Worm (Caenorhabditis elegans): ENCODE measurements around the gene C33F10.12.
A peak's percentile ranks its signal among the peaks of the same experiment; 100 is the strongest.

The C33F10.12 gene

DNA sequence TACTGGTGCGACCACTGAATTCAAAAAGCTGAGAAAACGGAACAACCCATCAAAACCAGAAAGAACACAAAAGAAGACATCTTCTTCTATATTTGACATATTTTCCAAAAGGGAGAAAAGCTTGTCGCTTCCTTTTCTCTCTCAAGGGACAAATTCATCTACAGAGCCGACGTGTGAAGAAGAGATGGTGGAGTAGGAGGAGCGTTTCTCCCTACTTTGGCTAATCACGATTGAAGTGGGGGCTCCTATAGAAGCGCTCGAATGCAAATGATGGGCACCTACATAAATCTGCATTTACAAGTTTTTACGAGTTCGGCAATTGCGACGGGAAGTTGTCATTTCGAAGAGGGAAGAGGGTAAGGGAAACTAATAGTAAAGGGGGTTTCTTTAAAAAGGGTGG lies 31.3 kb downstream of the C33F10.12 start:
- TF ChIP-seq pha-4 (GFP tag; IDR thresholded peaks at IDR 0.05), result no peak
- no peak for TF ChIP-seq pha-4 (tag; optimal IDR thresholded peaks at IDR 0.05)
- TF ChIP-seq ctbp-1 (GFP tag; IDR thresholded peaks at IDR 0.05), result no peak
- TF ChIP-seq lsy-2 (tag; optimal IDR thresholded peaks at IDR 0.05), result peak in 1 of 2 experiments; percentile 16
- peak in 1 of 2 experiments; percentile 81 for TF ChIP-seq unc-62 (GFP tag; optimal IDR thresholded peaks at IDR 0.05 in 1 of 2)
- no peak for TF ChIP-seq unc-62 (tag; optimal IDR thresholded peaks at IDR 0.05)
- peak; percentile 35; the same call in 1 of the 2 replicates for TF ChIP-seq ceh-20 (GFP tag; IDR thresholded peaks at IDR 0.05)
- TF ChIP-seq lin-29 (GFP tag; IDR thresholded peaks at IDR 0.05), result no peak

- TF ChIP-seq daf-16 (GFP tag; optimal IDR thresholded peaks at IDR 0.05), result peak in 1 of 2 experiments; percentile 58
- no peak for TF ChIP-seq daf-16 (tag; optimal IDR thresholded peaks at IDR 0.05)
- peak; percentile 36 for TF ChIP-seq nhr-11 (tag; optimal IDR thresholded peaks at IDR 0.05)
- no peak for TF ChIP-seq F10B5.3 (tag; optimal IDR thresholded peaks at IDR 0.05)
Observed at ce11 chrII:4805799-4806198, 31.8 kb downstream of the C33F10.12 start.

ce11 chrII:4802917-4803316 lies 34.6 kb downstream of the C33F10.12 start:
- no peak for TF ChIP-seq hif-1 (tag; optimal IDR thresholded peaks at IDR 0.05)
- TF ChIP-seq lin-15B (tag; optimal IDR thresholded peaks at IDR 0.05), result no peak
- TF ChIP-seq daf-19 (GFP tag; conservative IDR thresholded peaks at IDR 0.05), result no peak
- no peak for TF ChIP-seq Y48G9A.11 (GFP tag; IDR thresholded peaks at IDR 0.05)
- peak; percentile 64; the same call in 1 of the 2 replicates for TF ChIP-seq php-3 (GFP tag; IDR thresholded peaks at IDR 0.05)
- TF ChIP-seq ZK546.5 (tag; optimal IDR thresholded peaks at IDR 0.05), result no peak
- TF ChIP-seq ZK337.2 (GFP tag; IDR thresholded peaks at IDR 0.05), result no peak
- no peak for TF ChIP-seq ceh-62 (tag; optimal IDR thresholded peaks at IDR 0.05)
- TF ChIP-seq daf-8 (GFP tag; IDR thresholded peaks at IDR 0.05), result no peak
- peak; percentile 1 for TF ChIP-seq dve-1 (tag; optimal IDR thresholded peaks at IDR 0.05; ENCODE audit: insufficient read depth)
- TF ChIP-seq nhr-42 (GFP tag; IDR thresholded peaks at IDR 0.05), result no peak
- no peak for TF ChIP-seq nhr-76 (tag; optimal IDR thresholded peaks at IDR 0.05)
- no peak for TF ChIP-seq gei-8 (GFP tag; optimal IDR thresholded peaks at IDR 0.05)
- TF ChIP-seq hlh-11 (tag; optimal IDR thresholded peaks at IDR 0.05), result peak; percentile 29
- TF ChIP-seq mxl-2 (GFP tag; conservative IDR thresholded peaks at IDR 0.05), result no peak
- TF ChIP-seq daf-16 (GFP tag; optimal IDR thresholded peaks at IDR 0.05), result no peak
- peak; percentile 49 for TF ChIP-seq daf-16 (tag; optimal IDR thresholded peaks at IDR 0.05)
- TF ChIP-seq dmd-9 (GFP tag; IDR thresholded peaks at IDR 0.05), result no peak
- no peak for TF ChIP-seq zip-2 (tag; optimal IDR thresholded peaks at IDR 0.05)
- TF ChIP-seq lim-7 (GFP tag; IDR thresholded peaks at IDR 0.05), result no peak
- no peak for TF ChIP-seq ceh-28 (tag; optimal IDR thresholded peaks at IDR 0.05)
- no peak for TF ChIP-seq mes-2 (tag; optimal IDR thresholded peaks at IDR 0.05; ENCODE audit: poor library complexity, severe bottlenecking)
- no peak for TF ChIP-seq Y5F2A.4 (GFP tag; optimal IDR thresholded peaks at IDR 0.05)
- no peak for TF ChIP-seq hlh-30 (tag; optimal IDR thresholded peaks at IDR 0.05; ENCODE audit: insufficient read depth)
- TF ChIP-seq spr-1 (tag; optimal IDR thresholded peaks at IDR 0.05), result no peak
- no peak for TF ChIP-seq lin-1 (GFP tag; IDR thresholded peaks at IDR 0.05)
- no peak for TF ChIP-seq attf-4 (tag; optimal IDR thresholded peaks at IDR 0.05)
- no peak for TF ChIP-seq nhr-25 (tag; optimal IDR thresholded peaks at IDR 0.05; ENCODE audit: borderline replicate concordance, insufficient read depth)
- peak; percentile 42; the same call in 1 of the 2 replicates for TF ChIP-seq dmd-6 (GFP tag; IDR thresholded peaks at IDR 0.05)
- TF ChIP-seq zfp-3 (GFP tag; conservative IDR thresholded peaks at IDR 0.05), result no peak
- TF ChIP-seq T26A8.4 (GFP tag; IDR thresholded peaks at IDR 0.05), result no peak
- TF ChIP-seq mep-1 (tag; optimal IDR thresholded peaks at IDR 0.05), result no peak
- no peak for TF ChIP-seq egl-27 (tag; optimal IDR thresholded peaks at IDR 0.05)
- no peak for TF ChIP-seq F37D6.2 (tag; optimal IDR thresholded peaks at IDR 0.05)
- TF ChIP-seq madf-5 (GFP tag; IDR thresholded peaks at IDR 0.05), result no peak
- TF ChIP-seq pqm-1 (tag; optimal IDR thresholded peaks at IDR 0.05), result peak; percentile 77
- TF ChIP-seq F44E2.7 (GFP tag; IDR thresholded peaks at IDR 0.05), result no peak
- no peak for TF ChIP-seq arid-1 (GFP tag; conservative IDR thresholded peaks at IDR 0.05)
- no peak for TF ChIP-seq R02D3.7 (tag; optimal IDR thresholded peaks at IDR 0.05)
